Worm (Caenorhabditis elegans) whole organism, L4 larva: ENCODE measurements around the gene F13E9.15.
A peak's percentile ranks its signal among the peaks of the same experiment; 100 is the strongest.

Experiments
- D1046.2 ChIP-seq: fragments of 200-800 bp; sonication (Bioruptor generic); IDR thresholded peaks from 2 replicates; pipeline ENCODE4 v1.3.6; 2022; ENCODE audit warnings: missing genetic modification characterization, missing compliant biosample characterization
- F26F4.8 ChIP-seq: fragments of 200-800 bp; sonication (Bioruptor generic); conservative IDR thresholded peaks from 2 replicates; pipeline ENCODE4 v1.3.6; 2022; ENCODE audit warnings: missing genetic modification characterization, missing compliant biosample characterization
- F44E2.7 ChIP-seq: fragments of 200-800 bp; sonication (Bioruptor generic); IDR thresholded peaks from 2 replicates; pipeline ENCODE4 v2.1.2; 2022; ENCODE audit warnings: missing genetic modification characterization, missing compliant biosample characterization
- F49E8.2 ChIP-seq: sonication (generic microtip); optimal IDR thresholded peaks from 2 replicates; lab custom pipeline; 2016; ENCODE audit warnings: missing compliant biosample characterization, mild to moderate bottlenecking, missing genetic modification characterization, borderline replicate concordance
- T26A8.4 ChIP-seq: fragments of 200-800 bp; sonication (Bioruptor generic); IDR thresholded peaks from 2 replicates; pipeline ENCODE4 v1.3.6; 2022; ENCODE audit warnings: missing genetic modification characterization, missing compliant biosample characterization
- Y48G9A.11 ChIP-seq: fragments of 200-800 bp; sonication (Bioruptor generic); IDR thresholded peaks from 2 replicates; pipeline ENCODE4 v1.3.6; 2022; ENCODE audit warnings: missing genetic modification reagents, missing genetic modification characterization, missing compliant biosample characterization
- Y5F2A.4 ChIP-seq: fragments of 200-800 bp; sonication (Bioruptor generic); optimal IDR thresholded peaks from 2 replicates; lab custom pipeline; 2018; ENCODE audit warnings: mild to moderate bottlenecking, missing genetic modification characterization, missing compliant biosample characterization
- ama-1 ChIP-seq: fragments of 150-350 bp; optimal IDR thresholded peaks from 2 replicates; lab custom pipeline; 2014; ENCODE audit warnings: inconsistent platforms, mixed read lengths
- arid-1 ChIP-seq: fragments of 200-800 bp; sonication (Bioruptor generic); conservative IDR thresholded peaks from 2 replicates; pipeline ENCODE4 v1.3.6; 2022; ENCODE audit warnings: missing genetic modification reagents, missing genetic modification characterization, missing compliant biosample characterization
- ceh-32 ChIP-seq: sonication (generic microtip); optimal IDR thresholded peaks from 2 replicates; lab custom pipeline; 2016; ENCODE audit warnings: mild to moderate bottlenecking, missing genetic modification characterization, missing compliant biosample characterization; ENCODE audit not compliant: poor library complexity
- ceh-62 ChIP-seq: sonication (generic microtip); optimal IDR thresholded peaks from 2 replicates; lab custom pipeline; 2017; ENCODE audit warnings: missing biosample characterization, missing genetic modification characterization
- ceh-82 ChIP-seq: sonication (generic microtip); optimal IDR thresholded peaks from 2 replicates; lab custom pipeline; 2017; ENCODE audit warnings: missing biosample characterization, missing genetic modification characterization
- daf-12 ChIP-seq: fragments of 150-350 bp; optimal IDR thresholded peaks from 2 replicates; lab custom pipeline; 2014; ENCODE audit warnings: missing biosample characterization, missing genetic modification reagents, missing genetic modification characterization
- daf-8 ChIP-seq: fragments of 200-800 bp; sonication (Bioruptor generic); IDR thresholded peaks from 2 replicates; pipeline ENCODE4 v1.3.6; 2022; ENCODE audit warnings: missing genetic modification characterization, missing compliant biosample characterization
- dmd-8 ChIP-seq: fragments of 200-800 bp; sonication (Bioruptor generic); IDR thresholded peaks from 2 replicates; pipeline ENCODE4 v1.3.6; 2022; ENCODE audit warnings: missing genetic modification characterization, missing compliant biosample characterization
- dmd-9 ChIP-seq: fragments of 200-800 bp; sonication (Bioruptor generic); IDR thresholded peaks from 2 replicates; pipeline ENCODE4 v1.3.6; 2022; ENCODE audit warnings: missing genetic modification reagents, missing genetic modification characterization, missing compliant biosample characterization
- dpl-1 ChIP-seq: fragments of 150-350 bp; optimal IDR thresholded peaks from 2 replicates; lab custom pipeline; 2014; ENCODE audit warnings: missing biosample characterization, missing genetic modification reagents, missing genetic modification characterization
- dve-1 ChIP-seq: sonication (generic microtip); optimal IDR thresholded peaks from 2 replicates; lab custom pipeline; 2017; ENCODE audit warnings: antibody characterized with exemption, mild to moderate bottlenecking, missing genetic modification characterization, missing compliant biosample characterization; ENCODE audit not compliant: insufficient read depth
- hlh-11 ChIP-seq: fragments of 200-800 bp; sonication (Bioruptor generic); optimal IDR thresholded peaks from 2 replicates; lab custom pipeline; 2018; ENCODE audit warnings: mild to moderate bottlenecking, missing genetic modification characterization, missing compliant biosample characterization
- lim-7 ChIP-seq: fragments of 200-800 bp; sonication (Bioruptor generic); IDR thresholded peaks from 2 replicates; pipeline ENCODE4 v1.3.6; 2022; ENCODE audit warnings: missing genetic modification characterization, missing compliant biosample characterization
- lin-38 ChIP-seq: fragments of 200-800 bp; sonication (Bioruptor generic); IDR thresholded peaks from 2 replicates; pipeline ENCODE4 v1.3.6; 2022; ENCODE audit warnings: missing genetic modification reagents, missing genetic modification characterization, missing compliant biosample characterization
- lir-3 ChIP-seq: sonication (generic microtip); optimal IDR thresholded peaks from 2 replicates; lab custom pipeline; 2016; ENCODE audit warnings: mild to moderate bottlenecking, missing genetic modification characterization, missing compliant biosample characterization
- madf-5 ChIP-seq, 2 experiments: fragments of 200-800 bp; sonication (Bioruptor generic); IDR thresholded peaks; 2 replicates each; pipeline ENCODE4 v1.3.6; 2022; ENCODE audit warnings: missing compliant biosample characterization in 2 of 2, missing genetic modification characterization in 2 of 2
- mdl-1 ChIP-seq, 2 experiments: fragments of 150-350 bp in 1 of 2; sonication (generic microtip) in 1 of 2; optimal IDR thresholded peaks; 2 replicates each; lab custom pipeline; 2014 to 2017; ENCODE audit warnings: missing biosample characterization in 2 of 2, missing genetic modification characterization in 2 of 2
- mep-1 ChIP-seq: fragments of 150-350 bp; sonication (generic microtip); optimal IDR thresholded peaks from 3 replicates; lab custom pipeline; 2014; ENCODE audit warnings: missing biosample characterization, missing genetic modification characterization
- nhr-111 ChIP-seq: fragments of 200-800 bp; sonication (Bioruptor generic); optimal IDR thresholded peaks from 2 replicates; lab custom pipeline; 2018; ENCODE audit warnings: mild to moderate bottlenecking, missing genetic modification characterization, missing compliant biosample characterization
- nhr-237 ChIP-seq: sonication (generic microtip); optimal IDR thresholded peaks from 2 replicates; lab custom pipeline; 2017; ENCODE audit warnings: missing biosample characterization, missing genetic modification characterization
- nhr-28 ChIP-seq: fragments of 150-350 bp; optimal IDR thresholded peaks from 2 replicates; lab custom pipeline; 2014; ENCODE audit warnings: missing biosample characterization, missing genetic modification characterization
- nhr-42 ChIP-seq: fragments of 200-800 bp; sonication (Bioruptor generic); IDR thresholded peaks from 2 replicates; pipeline ENCODE4 v1.3.6; 2022; ENCODE audit warnings: missing genetic modification characterization, missing compliant biosample characterization
- nhr-48 ChIP-seq: sonication (generic microtip); optimal IDR thresholded peaks from 2 replicates; lab custom pipeline; 2016; ENCODE audit warnings: mild to moderate bottlenecking, missing genetic modification characterization, missing compliant biosample characterization
- nhr-77 ChIP-seq: fragments of 150-350 bp; optimal IDR thresholded peaks from 2 replicates; lab custom pipeline; 2014; ENCODE audit warnings: missing biosample characterization, missing genetic modification characterization
- pha-4 ChIP-seq, 2 experiments: fragments of 150-350 bp in 1 of 2; fragments of 200-800 bp in 1 of 2; sonication (Bioruptor generic) in 1 of 2; IDR thresholded peaks in 1 of 2; optimal IDR thresholded peaks in 1 of 2; 2 replicates each; pipeline versions ENCODE4 v1.3.6 to Lab custom; 2014 to 2022; ENCODE audit warnings: missing genetic modification characterization in 2 of 2, missing genetic modification reagents in 2 of 2, missing biosample characterization in 1 of 2, missing compliant biosample characterization in 1 of 2
- php-3 ChIP-seq: fragments of 200-800 bp; sonication (Bioruptor generic); IDR thresholded peaks from 2 replicates; pipeline ENCODE4 v1.3.6; 2022; ENCODE audit warnings: missing genetic modification reagents, missing genetic modification characterization, missing compliant biosample characterization
- pqm-1 ChIP-seq: sonication (generic microtip); optimal IDR thresholded peaks from 2 replicates; lab custom pipeline; 2017; ENCODE audit warnings: missing biosample characterization, missing genetic modification characterization
- rbr-2 ChIP-seq: sonication (generic microtip); optimal IDR thresholded peaks from 2 replicates; lab custom pipeline; 2016; ENCODE audit warnings: missing genotype, missing genetic modification characterization, missing compliant biosample characterization
- unc-39 ChIP-seq: sonication (generic microtip); optimal IDR thresholded peaks from 2 replicates; lab custom pipeline; 2017; ENCODE audit warnings: missing biosample characterization, missing genetic modification characterization
- zfp-2 ChIP-seq: sonication (generic microtip); optimal IDR thresholded peaks from 2 replicates; lab custom pipeline; 2016; ENCODE audit warnings: mild to moderate bottlenecking, missing genetic modification characterization, missing compliant biosample characterization
- ztf-7 ChIP-seq: fragments of 150-350 bp; optimal IDR thresholded peaks from 2 replicates; lab custom pipeline; 2014; ENCODE audit warnings: missing biosample characterization, missing genetic modification characterization

F13E9.15 gene

ce11 chrIV:10885915-10886314, 3.8 kb downstream of the F13E9.15 start, which contains the start of gene srlf-11:
srlf-11 (minus strand) TSS chrIV:10886015.
- TF ChIP-seq F44E2.7 (GFP tag; lab: Robert Waterston, UW) (no peak), nhr-48 (tag; lab: Kevin White, UChicago) (no peak), ztf-7 (tag; lab: Kevin White, UChicago) (no peak), rbr-2 (tag; lab: Kevin White, UChicago) (no peak), php-3 (GFP tag; lab: Robert Waterston, UW) (no peak), dpl-1 (GFP tag; lab: Kevin White, UChicago) (no peak), lim-7 (GFP tag; lab: Robert Waterston, UW) (no peak), Y5F2A.4 (GFP tag; lab: Kevin White, UChicago) (no peak), arid-1 (GFP tag; lab: Robert Waterston, UW) (no peak), ama-1 (no peak)
- TF ChIP-seq, all 104 proteins: peak for 0

ce11 chrIV:10884263-10884662, 5.4 kb downstream of the F13E9.15 start, which contains the start of gene F13E9.5:
F13E9.5 (minus strand) TSS chrIV:10884363.
- no peak for TF ChIP-seq F49E8.2
- no peak for TF ChIP-seq madf-5 (GFP tag; IDR thresholded peaks at IDR 0.05; lab: Robert Waterston, UW)
- TF ChIP-seq nhr-28 (tag; lab: Kevin White, UChicago) = no peak
- TF ChIP-seq pha-4 (GFP tag; IDR thresholded peaks at IDR 0.05; lab: Robert Waterston, UW) = no peak
- no peak for TF ChIP-seq pha-4 (tag; optimal IDR thresholded peaks at IDR 0.05; lab: Kevin White, UChicago)
- TF ChIP-seq nhr-77 = no peak
- no peak for TF ChIP-seq Y48G9A.11
- TF ChIP-seq nhr-111 = no peak
- TF ChIP-seq daf-8 = no peak
- no peak for TF ChIP-seq F44E2.7 (GFP tag; lab: Robert Waterston, UW)
- TF ChIP-seq php-3 (GFP tag; lab: Robert Waterston, UW) = no peak
- no peak for TF ChIP-seq dmd-8 (GFP tag; lab: Robert Waterston, UW)
- no peak for TF ChIP-seq unc-39 (tag; lab: Kevin White, UChicago)
- TF ChIP-seq lin-38 (GFP tag; lab: Robert Waterston, UW) = no peak

- peak; percentile 85 for TF ChIP-seq php-3 (GFP tag; lab: Robert Waterston, UW)
- TF ChIP-seq dve-1 (tag; lab: Kevin White, UChicago) = peak; percentile 80
- no peak for TF ChIP-seq zfp-2 (tag; lab: Kevin White, UChicago)
- no peak for TF ChIP-seq hlh-11
- TF ChIP-seq pqm-1 (tag; lab: Kevin White, UChicago) = peak; percentile 2
- TF ChIP-seq mdl-1 (tag; optimal IDR thresholded peaks at IDR 0.05; lab: Kevin White, UChicago) = peak in 1 of 2 experiments; percentile 30
Measured at ce11 chrIV:10881230-10881629, 8.4 kb downstream of the F13E9.15 start, which contains the start of gene F13E9.13. F13E9.13 (plus strand) TSS chrIV:10881546.

ce11 chrIV:10880264-10880663, 9.4 kb downstream of the F13E9.15 start, which contains the start of gene fipr-15:
fipr-15 (plus strand) TSS chrIV:10880564.
- TF ChIP-seq mdl-1 (tag; optimal IDR thresholded peaks at IDR 0.05; lab: Kevin White, UChicago) = no peak
- no peak for TF ChIP-seq mep-1 (tag; lab: Kevin White, UChicago)
- TF ChIP-seq F26F4.8 = no peak
- no peak for TF ChIP-seq T26A8.4
- no peak for TF ChIP-seq lir-3 (tag; lab: Kevin White, UChicago)
- TF ChIP-seq ceh-32 (tag; lab: Kevin White, UChicago) = no peak
- no peak for TF ChIP-seq pqm-1 (tag; lab: Kevin White, UChicago)
- no peak for TF ChIP-seq ceh-62 (tag; lab: Kevin White, UChicago)
- no peak for TF ChIP-seq nhr-42 (GFP tag; lab: Robert Waterston, UW)
- no peak for TF ChIP-seq nhr-77
- no peak for TF ChIP-seq hlh-11
- TF ChIP-seq nhr-237 (tag; lab: Kevin White, UChicago) = no peak
- TF ChIP-seq dmd-9 (GFP tag; lab: Robert Waterston, UW) = no peak
- no peak for TF ChIP-seq D1046.2 (GFP tag; lab: Robert Waterston, UW)
- no peak for TF ChIP-seq ceh-82
- TF ChIP-seq daf-12 (tag; lab: Kevin White, UChicago) = no peak
